Fruit fly (Drosophila melanogaster) whole organism: ENCODE data around the gene Syt1.

Experiments used
- Dll ChIP-seq: fragments of >200 bp; optimal IDR thresholded peaks from 2 replicates; lab custom pipeline; 2017
- EcR ChIP-seq, 2 experiments: fragments of >200 bp; optimal IDR thresholded peaks; 2 replicates each; lab custom pipeline; 2017; ENCODE audit warnings: missing biosample characterization in 2 of 2, missing genetic modification characterization in 2 of 2, missing genetic modification reagents in 2 of 2
- pan ChIP-seq: fragments of >200 bp; optimal IDR thresholded peaks from 2 replicates; lab custom pipeline; 2017
- usp ChIP-seq: fragments of >200 bp; optimal IDR thresholded peaks from 2 replicates; lab custom pipeline; 2017; ENCODE audit warnings: missing biosample characterization, missing genetic modification characterization, mixed read lengths

- no peak for TF ChIP-seq Dll
- TF ChIP-seq usp, result no peak
- no peak for TF ChIP-seq EcR (GFP tag; optimal IDR thresholded peaks at IDR 0.05; lab: Kevin White, UChicago)
- TF ChIP-seq pan (lab: Kevin White, UChicago), result no peak
These were observed 49.3 kb downstream of the Syt1 start for dm6 chr2L:2750337-2751084.
